Fruit fly (Drosophila melanogaster) Kc167 (cell line): ENCODE results near the gene U4-U6-60K.

Experiments
- Sin3A ChIP-seq: fragments of >200 bp; optimal IDR thresholded peaks from 2 replicates; lab custom pipeline; 2018; ENCODE audit warnings: missing external identifiers
- insv ChIP-seq: fragments of >200 bp; optimal IDR thresholded peaks from 3 replicates; lab custom pipeline; 2018; ENCODE audit warnings: missing external identifiers
- psq ChIP-seq: fragments of >200 bp; optimal IDR thresholded peaks from 2 replicates; lab custom pipeline; 2017; ENCODE audit warnings: missing external identifiers

DNA sequence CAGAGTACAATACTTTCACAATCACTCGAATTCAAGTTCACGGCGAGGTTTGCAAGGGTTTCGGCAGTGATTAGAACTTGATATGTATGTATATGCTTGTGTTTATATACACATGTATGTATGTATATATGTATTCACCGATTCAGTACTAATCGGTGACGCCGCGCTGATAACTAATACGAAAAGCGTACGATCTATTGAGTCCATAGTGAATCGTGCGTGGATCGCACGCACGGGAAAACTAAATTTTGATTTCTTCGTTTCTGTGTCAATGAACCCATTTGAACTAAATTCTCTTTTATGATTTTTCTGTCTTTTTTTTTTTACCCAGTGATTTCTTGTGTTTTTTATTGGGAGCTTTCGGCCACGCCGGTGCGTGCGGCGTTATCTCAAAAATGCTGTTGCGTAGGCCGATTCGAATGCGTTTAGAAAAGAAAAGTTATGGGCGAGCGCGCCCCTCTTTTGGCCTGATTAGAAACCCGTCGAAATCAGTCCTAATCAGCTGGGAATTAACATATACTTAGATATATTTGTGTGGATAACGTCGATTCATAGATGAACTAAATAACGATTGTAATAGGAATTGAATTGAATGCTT lies 19.8 kb downstream of the U4-U6-60K start:
- TF ChIP-seq insv (lab: Kevin White, UChicago) (no peak), psq (no peak), Sin3A (lab: Kevin White, UChicago) (no peak)
